Fruit fly (Drosophila melanogaster): ENCODE measurements around the gene Cph.

Cph gene

DNA sequence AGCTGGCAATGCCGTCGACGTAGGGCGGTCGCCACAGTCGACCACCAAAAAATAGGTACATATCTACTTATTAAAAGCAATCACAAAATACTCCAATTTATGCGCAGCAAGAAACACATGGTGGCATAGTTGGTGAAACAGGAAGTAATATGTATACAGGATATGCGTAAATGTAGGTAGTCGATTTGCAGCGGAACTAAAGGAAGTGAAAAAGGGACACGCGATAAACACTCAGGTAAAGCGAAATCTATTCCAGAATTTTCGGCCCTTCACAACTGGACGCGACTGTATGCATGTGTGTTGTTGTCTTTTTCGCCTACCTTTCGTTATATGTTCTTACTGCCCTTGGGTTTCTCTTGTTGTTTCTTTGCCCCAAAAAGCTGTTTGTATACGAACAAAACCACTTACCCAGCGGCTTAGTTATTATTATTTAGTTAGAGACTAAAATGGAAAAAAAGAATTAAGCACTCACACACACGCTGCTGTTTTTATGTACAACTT is 41.0 kb upstream of the Cph start (continued):
- TF ChIP-seq CG17802 (tag; optimal IDR thresholded peaks at IDR 0.05) (peak; percentile 34), CG3995 (GFP tag; optimal IDR thresholded peaks at IDR 0.05) (peak; percentile 23), TFAM (GFP tag; optimal IDR thresholded peaks at IDR 0.05) (peak; percentile 2), MBD-R2 (GFP tag; IDR thresholded peaks at IDR 0.05) (peak; percentile 42; the same call in 1 of the 2 replicates), jigr1 (GFP tag; IDR thresholded peaks at IDR 0.05) (0 out of 3 replicates have a peak, but pooled peaks have one; percentile 39), chn (GFP tag; optimal IDR thresholded peaks at IDR 0.05) (peak; percentile 68), Ssrp (tag; optimal IDR thresholded peaks at IDR 0.05) (peak; percentile 81), zf30C (GFP tag; optimal IDR thresholded peaks at IDR 0.05) (no peak), tin (GFP tag; optimal IDR thresholded peaks at IDR 0.05) (peak; percentile 67), CG9437 (GFP tag; optimal IDR thresholded peaks at IDR 0.05) (peak; percentile 74), prd (optimal IDR thresholded peaks at IDR 0.05) (no peak), prd (GFP tag; IDR thresholded peaks at IDR 0.05) (peak; percentile 76), CG14965 (GFP tag; optimal IDR thresholded peaks at IDR 0.05; ENCODE audit: borderline replicate concordance) (peak; percentile 12), Lpt (GFP tag; optimal IDR thresholded peaks at IDR 0.05) (no peak), CG3281 (GFP tag; optimal IDR thresholded peaks at IDR 0.05) (peak; percentile 88), CG9609 (GFP tag; optimal IDR thresholded peaks at IDR 0.05) (peak; percentile 68), vnd (GFP tag; IDR thresholded peaks at IDR 0.05; ENCODE audit: partially characterized antibody) (no peak), ken (GFP tag; IDR thresholded peaks at IDR 0.05) (peak; percentile 73; the same call in 2 of the 3 replicates), CG8089 (GFP tag; optimal IDR thresholded peaks at IDR 0.05) (peak; percentile 41), B-H2 (GFP tag; optimal IDR thresholded peaks at IDR 0.05) (peak; percentile 57), CG13894 (tag; optimal IDR thresholded peaks at IDR 0.05) (peak; percentile 77), CG11723 (GFP tag; optimal IDR thresholded peaks at IDR 0.05) (peak; percentile 76), Elba2 (GFP tag; optimal IDR thresholded peaks at IDR 0.05) (no peak), slp2 (GFP tag; optimal IDR thresholded peaks at IDR 0.05) (peak; percentile 77), exex (tag; optimal IDR thresholded peaks at IDR 0.05) (peak; percentile 43), CG10979 (tag; optimal IDR thresholded peaks at IDR 0.05) (peak; percentile 83), sd (tag; optimal IDR thresholded peaks at IDR 0.05) (peak; percentile 59), NFAT (GFP tag; IDR thresholded peaks at IDR 0.05) (peak; percentile 70), ci (GFP tag; IDR thresholded peaks at IDR 0.05) (peak; percentile 66), Fer3 (tag; optimal IDR thresholded peaks at IDR 0.05) (peak; percentile 82), Eip74EF (GFP tag; optimal IDR thresholded peaks at IDR 0.05) (peak in 1 of 2 experiments; percentile 49), CG4424 (GFP tag; optimal IDR thresholded peaks at IDR 0.05) (peak; percentile 53), pan (optimal IDR thresholded peaks at IDR 0.05) (no peak), pan (GFP tag; optimal IDR thresholded peaks at IDR 0.05 in 1 of 2, IDR thresholded peaks at IDR 0.05 in 1 of 2) (peak in 1 of 2 experiments; percentile 76), Nf-YB (GFP tag; optimal IDR thresholded peaks at IDR 0.05) (peak; percentile 63), Opbp (GFP tag; IDR thresholded peaks at IDR 0.05; ENCODE audit: partially characterized antibody) (no peak), CG31224 (GFP tag; IDR thresholded peaks at IDR 0.05) (peak; percentile 73), salm (tag; optimal IDR thresholded peaks at IDR 0.05) (peak; percentile 79), Rfx (GFP tag; IDR thresholded peaks at IDR 0.05) (peak; percentile 87), crc (GFP tag; optimal IDR thresholded peaks at IDR 0.05) (peak; percentile 48), CG13775 (GFP tag; optimal IDR thresholded peaks at IDR 0.05) (peak; percentile 76), lola (GFP tag; optimal IDR thresholded peaks at IDR 0.05) (peak in 1 of 3 experiments; percentile 85), mirr (GFP tag; optimal IDR thresholded peaks at IDR 0.05) (peak; percentile 82), pros (GFP tag; optimal IDR thresholded peaks at IDR 0.05) (no peak), oc (tag; optimal IDR thresholded peaks at IDR 0.05) (peak; percentile 65), hkb (optimal IDR thresholded peaks at IDR 0.05) (no peak), hkb (GFP tag; IDR thresholded peaks at IDR 0.05) (peak; percentile 77), CG43689 (GFP tag; IDR thresholded peaks at IDR 0.05) (peak; percentile 53; the same call in 1 of the 2 replicates), Med (GFP tag) (peak; percentile 95), Ets65A (GFP tag) (peak; percentile 98)
